Worm (Caenorhabditis elegans) whole organism, late embryonic: Measurements from ENCODE around the gene C10E2.5.

Source experiments
- F13H6.1 ChIP-seq: sonication (generic microtip); optimal IDR thresholded peaks from 2 replicates; lab custom pipeline; 2016; ENCODE audit warnings: missing genetic modification characterization, missing compliant biosample characterization
- K09A11.1 ChIP-seq: sonication (generic microtip); optimal IDR thresholded peaks from 2 replicates; lab custom pipeline; 2017; ENCODE audit warnings: antibody characterized with exemption, mild to moderate bottlenecking, missing genetic modification characterization, missing compliant biosample characterization; ENCODE audit not compliant: insufficient read depth
- T23F11.4 ChIP-seq: fragments of 200-800 bp; sonication (Bioruptor generic); optimal IDR thresholded peaks from 2 replicates; lab custom pipeline; 2018; ENCODE audit warnings: mild to moderate bottlenecking, missing genetic modification characterization, missing compliant biosample characterization
- Y22D7AL.16 ChIP-seq: sonication (generic microtip); optimal IDR thresholded peaks from 2 replicates; lab custom pipeline; 2016; ENCODE audit warnings: missing genetic modification characterization, missing compliant biosample characterization
- ahr-1 ChIP-seq: sonication (generic microtip); optimal IDR thresholded peaks from 2 replicates; lab custom pipeline; 2016; ENCODE audit warnings: missing genetic modification characterization, missing compliant biosample characterization
- ceh-18 ChIP-seq: sonication (generic microtip); optimal IDR thresholded peaks from 2 replicates; lab custom pipeline; 2016; ENCODE audit warnings: missing genetic modification characterization, missing compliant biosample characterization
- ceh-19 ChIP-seq: fragments of 200-800 bp; sonication (Bioruptor generic); optimal IDR thresholded peaks from 2 replicates; lab custom pipeline; 2018; ENCODE audit warnings: mild to moderate bottlenecking, missing genetic modification characterization, missing compliant biosample characterization
- ceh-2 ChIP-seq: sonication (generic microtip); optimal IDR thresholded peaks from 2 replicates; lab custom pipeline; 2016; ENCODE audit warnings: missing genotype, missing genetic modification characterization, missing compliant biosample characterization
- ceh-22 ChIP-seq: sonication (generic microtip); optimal IDR thresholded peaks from 2 replicates; lab custom pipeline; 2017; ENCODE audit warnings: missing biosample characterization, missing genetic modification characterization
- ceh-30 ChIP-seq: fragments of 150-350 bp; optimal IDR thresholded peaks from 2 replicates; lab custom pipeline; 2014; ENCODE audit warnings: missing biosample characterization, missing genetic modification characterization
- ceh-31 ChIP-seq: sonication (generic microtip); optimal IDR thresholded peaks from 2 replicates; lab custom pipeline; 2016; ENCODE audit warnings: missing genetic modification characterization, missing compliant biosample characterization
- ceh-9 ChIP-seq: sonication (generic microtip); optimal IDR thresholded peaks from 2 replicates; lab custom pipeline; 2016; ENCODE audit warnings: mild to moderate bottlenecking, missing genetic modification characterization, inconsistent platforms, missing compliant biosample characterization
- elt-2 ChIP-seq: sonication (generic microtip); optimal IDR thresholded peaks from 2 replicates; lab custom pipeline; 2016; ENCODE audit warnings: missing genetic modification reagents, missing genetic modification characterization, missing compliant biosample characterization
- fkh-10 ChIP-seq: fragments of 150-350 bp; optimal IDR thresholded peaks from 2 replicates; lab custom pipeline; 2014; ENCODE audit warnings: missing biosample characterization, missing genetic modification reagents, missing genetic modification characterization
- gmeb-2 ChIP-seq: sonication (generic microtip); optimal IDR thresholded peaks from 2 replicates; lab custom pipeline; 2016; ENCODE audit warnings: missing genetic modification characterization, inconsistent platforms, missing compliant biosample characterization
- hlh-13 ChIP-seq: fragments of 200-800 bp; sonication (Bioruptor generic); optimal IDR thresholded peaks from 2 replicates; lab custom pipeline; 2018; ENCODE audit warnings: mild to moderate bottlenecking, missing genetic modification characterization, missing compliant biosample characterization
- hlh-6 ChIP-seq: sonication (generic microtip); optimal IDR thresholded peaks from 2 replicates; lab custom pipeline; 2016; ENCODE audit warnings: missing genotype, missing genetic modification characterization, missing compliant biosample characterization
- hlh-8 ChIP-seq: sonication (generic microtip); optimal IDR thresholded peaks from 2 replicates; lab custom pipeline; 2016; ENCODE audit warnings: missing genotype, missing genetic modification characterization, missing compliant biosample characterization
- lin-11 ChIP-seq: fragments of 200-800 bp; sonication (Bioruptor generic); optimal IDR thresholded peaks from 2 replicates; lab custom pipeline; 2018; ENCODE audit warnings: mild to moderate bottlenecking, missing genetic modification characterization, missing compliant biosample characterization
- madf-2 ChIP-seq: sonication (generic microtip); optimal IDR thresholded peaks from 2 replicates; lab custom pipeline; 2017; ENCODE audit warnings: missing genetic modification characterization, missing compliant biosample characterization
- mec-3 ChIP-seq: sonication (generic microtip); optimal IDR thresholded peaks from 2 replicates; lab custom pipeline; 2016; ENCODE audit warnings: borderline replicate concordance, missing genetic modification characterization, missing compliant biosample characterization
- nfya-1 ChIP-seq: sonication (generic microtip); optimal IDR thresholded peaks from 2 replicates; lab custom pipeline; 2017; ENCODE audit warnings: missing genetic modification characterization, mild to moderate bottlenecking, missing compliant biosample characterization, antibody characterized with exemption, moderate library complexity
- npax-4 ChIP-seq: sonication (generic microtip); optimal IDR thresholded peaks from 2 replicates; lab custom pipeline; 2016; ENCODE audit warnings: missing genetic modification characterization, missing compliant biosample characterization
- pat-9 ChIP-seq: fragments of 200-800 bp; sonication (Bioruptor generic); optimal IDR thresholded peaks from 2 replicates; lab custom pipeline; 2018; ENCODE audit warnings: mild to moderate bottlenecking, missing genetic modification characterization, moderate library complexity, missing compliant biosample characterization
- pax-1 ChIP-seq: fragments of 150-350 bp; optimal IDR thresholded peaks from 2 replicates; lab custom pipeline; 2014; ENCODE audit warnings: missing biosample characterization, missing genetic modification characterization
- pros-1 ChIP-seq: fragments of 150-350 bp; optimal IDR thresholded peaks from 2 replicates; lab custom pipeline; 2014; ENCODE audit warnings: missing biosample characterization, missing genetic modification reagents, missing genetic modification characterization
- sdc-2 ChIP-seq: sonication (generic microtip); optimal IDR thresholded peaks from 2 replicates; lab custom pipeline; 2016; ENCODE audit warnings: missing genotype, missing genetic modification characterization, missing compliant biosample characterization
- syd-9 ChIP-seq: sonication (generic microtip); optimal IDR thresholded peaks from 2 replicates; lab custom pipeline; 2016; ENCODE audit warnings: mild to moderate bottlenecking, missing genetic modification characterization, moderate library complexity, missing compliant biosample characterization
- tbx-7 ChIP-seq: sonication (generic microtip); optimal IDR thresholded peaks from 2 replicates; lab custom pipeline; 2016; ENCODE audit warnings: missing genotype, missing genetic modification characterization, missing compliant biosample characterization
- ttx-3 ChIP-seq: sonication (generic microtip); optimal IDR thresholded peaks from 2 replicates; lab custom pipeline; 2016; ENCODE audit warnings: missing genetic modification reagents, missing genetic modification characterization, missing compliant biosample characterization
- unc-3 ChIP-seq, 2 experiments: fragments of 200-800 bp in 1 of 2; sonication (Bioruptor generic) in 1 of 2; sonication (generic microtip) in 1 of 2; conservative IDR thresholded peaks in 1 of 2; optimal IDR thresholded peaks in 1 of 2; 2 replicates each; pipeline versions ENCODE4 v1.3.6 to Lab custom; 2016 to 2022; ENCODE audit warnings: missing compliant biosample characterization in 2 of 2, missing genetic modification characterization in 2 of 2, missing genetic modification reagents in 1 of 2
- unc-42 ChIP-seq: sonication (generic microtip); optimal IDR thresholded peaks from 2 replicates; lab custom pipeline; 2016; ENCODE audit warnings: missing genotype, missing genetic modification characterization, missing compliant biosample characterization
- unc-55 ChIP-seq: sonication (generic microtip); optimal IDR thresholded peaks from 2 replicates; lab custom pipeline; 2017; ENCODE audit warnings: missing biosample characterization, missing genetic modification reagents, missing genetic modification characterization
- zip-5 ChIP-seq: sonication (generic microtip); optimal IDR thresholded peaks from 2 replicates; lab custom pipeline; 2016; ENCODE audit warnings: missing genetic modification characterization, missing compliant biosample characterization
- ztf-16 ChIP-seq: sonication (generic microtip); optimal IDR thresholded peaks from 2 replicates; lab custom pipeline; 2017; ENCODE audit warnings: missing genetic modification characterization, missing compliant biosample characterization

Gene C10E2.5

ce11 chrX:16726879-16727278, 27.5 kb downstream of the C10E2.5 start (continued):
- no peak for TF ChIP-seq ceh-9 (tag; lab: Kevin White, UChicago)
- TF ChIP-seq ztf-16 = no peak
- peak; percentile 55 for TF ChIP-seq ceh-22 (tag; lab: Kevin White, UChicago)
- TF ChIP-seq lin-11 (tag; lab: Kevin White, UChicago) = peak; percentile 28
- no peak for TF ChIP-seq hlh-13
- peak; percentile 23 for TF ChIP-seq hlh-8 (tag; lab: Kevin White, UChicago)
- peak; percentile 71 for TF ChIP-seq elt-2 (tag; lab: Kevin White, UChicago)
- no peak for TF ChIP-seq ahr-1 (tag; lab: Kevin White, UChicago)
- TF ChIP-seq syd-9 (tag; lab: Kevin White, UChicago) = peak; percentile 69
- TF ChIP-seq unc-55 (GFP tag; lab: Kevin White, UChicago) = peak; percentile 69
- TF ChIP-seq hlh-6 (tag; lab: Kevin White, UChicago) = peak; percentile 34
- TF ChIP-seq nfya-1 (tag; lab: Kevin White, UChicago) = peak; percentile 90
- peak; percentile 6 for TF ChIP-seq gmeb-2
- peak; percentile 67 for TF ChIP-seq ceh-2
- TF ChIP-seq sdc-2 (tag; lab: Kevin White, UChicago) = peak; percentile 90
- peak; percentile 46 for TF ChIP-seq T23F11.4 (GFP tag; lab: Kevin White, UChicago)
- TF ChIP-seq unc-42 (tag; lab: Kevin White, UChicago) = peak; percentile 62
- TF ChIP-seq Y22D7AL.16 = no peak
- TF ChIP-seq, all 69 proteins: peak for 42

- TF ChIP-seq npax-4 (tag; lab: Kevin White, UChicago) = no peak
- no peak for TF ChIP-seq gmeb-2
- no peak for TF ChIP-seq zip-5
- no peak for TF ChIP-seq ceh-19 (GFP tag; lab: Kevin White, UChicago)
- TF ChIP-seq madf-2 (tag; lab: Kevin White, UChicago) = no peak
- no peak for TF ChIP-seq ceh-18 (tag; lab: Kevin White, UChicago)
- TF ChIP-seq nfya-1 (tag; lab: Kevin White, UChicago) = no peak
- no peak for TF ChIP-seq tbx-7 (tag; lab: Kevin White, UChicago)
- no peak for TF ChIP-seq ceh-30 (tag; lab: Kevin White, UChicago)
- TF ChIP-seq unc-3 (GFP tag; conservative IDR thresholded peaks at IDR 0.05; lab: Robert Waterston, UW) = no peak
- TF ChIP-seq unc-3 (tag; optimal IDR thresholded peaks at IDR 0.05; lab: Kevin White, UChicago) = no peak
- no peak for TF ChIP-seq mec-3 (tag; lab: Kevin White, UChicago)
- no peak for TF ChIP-seq pat-9 (tag; lab: Kevin White, UChicago)
- no peak for TF ChIP-seq hlh-6 (tag; lab: Kevin White, UChicago)
Measured at ce11 chrX:16724954-16725353, 29.4 kb downstream of the C10E2.5 start.

- TF ChIP-seq ceh-22 (tag; lab: Kevin White, UChicago) (no peak), pax-1 (tag; lab: Kevin White, UChicago) (no peak), F13H6.1 (tag; lab: Kevin White, UChicago) (no peak), ttx-3 (no peak), Y22D7AL.16 (no peak), pros-1 (no peak), fkh-10 (GFP tag; lab: Kevin White, UChicago) (no peak), ceh-30 (tag; lab: Kevin White, UChicago) (no peak)
Measured at ce11 chrX:16721930-16722329, 32.4 kb downstream of the C10E2.5 start.

- TF ChIP-seq ceh-2 = no peak
- no peak for TF ChIP-seq ceh-31 (tag; lab: Kevin White, UChicago)
- TF ChIP-seq K09A11.1 (tag; lab: Kevin White, UChicago) = no peak
- TF ChIP-seq pax-1 (tag; lab: Kevin White, UChicago) = no peak
Measured at ce11 chrX:16715938-16716337, 38.4 kb downstream of the C10E2.5 start.
